Worm (Caenorhabditis elegans) whole organism, mixed stage, embryonic: ENCODE results near the gene Y24D9A.7.

ENCODE experiments used
- blmp-1 ChIP-seq: fragments of 150-350 bp; optimal IDR thresholded peaks from 2 replicates; lab custom pipeline; 2014; ENCODE audit warnings: missing biosample characterization, missing genetic modification characterization
- drap-1 ChIP-seq: fragments of 200-800 bp; sonication (Bioruptor generic); optimal IDR thresholded peaks from 3 replicates; lab custom pipeline; 2018; ENCODE audit warnings: mild to moderate bottlenecking, missing genetic modification characterization, missing compliant biosample characterization
- elt-3 ChIP-seq: fragments of 150-350 bp; optimal IDR thresholded peaks from 2 replicates; lab custom pipeline; 2014; ENCODE audit warnings: missing biosample characterization, missing genetic modification characterization
- lsy-2 ChIP-seq: fragments of 150-350 bp; optimal IDR thresholded peaks from 2 replicates; lab custom pipeline; 2014; ENCODE audit warnings: missing biosample characterization, missing genetic modification characterization
- nhr-12 ChIP-seq: fragments of 150-350 bp; optimal IDR thresholded peaks from 2 replicates; lab custom pipeline; 2014; ENCODE audit warnings: missing biosample characterization, missing genetic modification characterization
- nhr-237 ChIP-seq: fragments of 150-350 bp; optimal IDR thresholded peaks from 2 replicates; lab custom pipeline; 2014; ENCODE audit warnings: missing biosample characterization, missing genetic modification characterization
- snpc-4 ChIP-seq: fragments of 150-350 bp; optimal IDR thresholded peaks from 2 replicates; lab custom pipeline; 2014; ENCODE audit warnings: missing biosample characterization, missing genetic modification characterization

DNA sequence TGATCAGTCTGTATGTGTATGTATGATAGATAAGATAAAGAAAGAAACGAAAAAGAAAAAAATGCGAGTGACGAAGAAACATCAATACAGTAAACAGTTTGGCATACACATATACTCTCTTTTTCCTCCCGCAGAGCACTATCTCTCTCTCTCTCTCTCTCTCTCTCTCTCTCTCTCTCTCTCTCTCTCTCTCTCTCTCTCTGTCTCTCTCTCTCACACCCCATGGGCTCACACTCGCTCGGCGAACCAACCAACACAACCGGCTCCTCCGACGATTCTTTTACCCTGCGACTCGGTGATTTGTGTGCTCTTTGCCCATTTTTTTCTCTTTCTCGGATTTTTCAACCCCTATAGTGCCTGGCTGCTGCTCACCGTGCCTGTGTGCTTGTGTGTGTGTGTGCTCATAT, 2.1 kb upstream of the Y24D9A.7 start:
- TF ChIP-seq nhr-237 (peak; percentile 60), snpc-4 (tag; lab: Kevin White, UChicago) (no peak), nhr-12 (tag; lab: Kevin White, UChicago) (no peak), drap-1 (peak; percentile 20), lsy-2 (tag; lab: Kevin White, UChicago) (peak; percentile 11), blmp-1 (tag; lab: Kevin White, UChicago) (no peak), elt-3 (tag; lab: Kevin White, UChicago) (no peak)
